Fruit fly (Drosophila melanogaster) whole organism, adult: Measurements from ENCODE around the gene CG34293.

Source experiments
- CG11617 ChIP-seq: fragments of 200-800 bp; sonication (Bioruptor generic); optimal IDR thresholded peaks from 2 replicates; lab custom pipeline; 2017; ENCODE audit warnings: mild to moderate bottlenecking, missing biosample characterization, missing genetic modification reagents, missing genetic modification characterization
- CG12768 ChIP-seq: fragments of 200-800 bp; sonication (Bioruptor generic); optimal IDR thresholded peaks from 2 replicates; lab custom pipeline; 2017; ENCODE audit warnings: missing biosample characterization, missing genetic modification characterization, mild to moderate bottlenecking, moderate library complexity, missing genetic modification reagents
- CG14711 ChIP-seq: fragments of 200-800 bp; sonication (Bioruptor generic); optimal IDR thresholded peaks from 2 replicates; lab custom pipeline; 2018; ENCODE audit warnings: missing biosample characterization, mild to moderate bottlenecking, missing genetic modification characterization, moderate library complexity
- CG1620 ChIP-seq: fragments of 200-800 bp; sonication (Bioruptor generic); optimal IDR thresholded peaks from 2 replicates; lab custom pipeline; 2016; ENCODE audit warnings: missing biosample characterization, missing genetic modification characterization
- CG33017 ChIP-seq: fragments of 200-800 bp; sonication (Bioruptor generic); optimal IDR thresholded peaks from 2 replicates; lab custom pipeline; 2018; ENCODE audit warnings: missing biosample characterization, mild to moderate bottlenecking, missing genetic modification characterization, moderate library complexity
- CG5204 ChIP-seq: fragments of 200-800 bp; sonication (Bioruptor generic); optimal IDR thresholded peaks from 2 replicates; lab custom pipeline; 2016; ENCODE audit warnings: missing biosample characterization, missing genetic modification characterization
- CG7045 ChIP-seq: fragments of 200-800 bp; sonication (Bioruptor generic); optimal IDR thresholded peaks from 2 replicates; lab custom pipeline; 2017; ENCODE audit warnings: missing biosample characterization, mild to moderate bottlenecking, missing genetic modification characterization
- CG7101 ChIP-seq: fragments of 200-800 bp; sonication (Bioruptor generic); optimal IDR thresholded peaks from 2 replicates; lab custom pipeline; 2018; ENCODE audit warnings: missing biosample characterization, mild to moderate bottlenecking, missing genetic modification characterization, moderate library complexity
- Clk ChIP-seq: fragments of 200-800 bp; sonication (Bioruptor generic); optimal IDR thresholded peaks from 2 replicates; lab custom pipeline; 2017; ENCODE audit warnings: missing biosample characterization, missing genetic modification characterization
- Crg-1 ChIP-seq: fragments of 200-800 bp; sonication (Bioruptor generic); optimal IDR thresholded peaks from 2 replicates; lab custom pipeline; 2016; ENCODE audit warnings: missing biosample characterization, missing genetic modification characterization
- Hr96 ChIP-seq: fragments of 200-800 bp; sonication (Bioruptor generic); optimal IDR thresholded peaks from 2 replicates; lab custom pipeline; 2016; ENCODE audit warnings: missing biosample characterization, missing genetic modification characterization
- Mnt ChIP-seq: fragments of 200-800 bp; sonication (Bioruptor generic); optimal IDR thresholded peaks from 2 replicates; lab custom pipeline; 2016; ENCODE audit warnings: missing biosample characterization, mild to moderate bottlenecking, missing genetic modification characterization
- bab1 ChIP-seq: fragments of 200-800 bp; sonication (Bioruptor generic); optimal IDR thresholded peaks from 3 replicates; lab custom pipeline; 2019; ENCODE audit warnings: missing biosample characterization, mild to moderate bottlenecking, missing genetic modification characterization, moderate library complexity
- cic ChIP-seq: fragments of 200-800 bp; sonication (Bioruptor generic); optimal IDR thresholded peaks from 2 replicates; lab custom pipeline; 2017; ENCODE audit warnings: missing biosample characterization, mild to moderate bottlenecking, missing genetic modification characterization, moderate library complexity
- cnc ChIP-seq, 2 experiments: fragments of >200 bp; optimal IDR thresholded peaks; 2 replicates each; lab custom pipeline; 2017
- kay ChIP-seq: fragments of 200-800 bp; sonication (Bioruptor generic); peaks from one replicate; lab custom pipeline; 2016; ENCODE audit warnings: missing biosample characterization, missing genetic modification characterization, borderline replicate concordance
- ovo ChIP-seq: fragments of 200-800 bp; sonication (Bioruptor generic); optimal IDR thresholded peaks from 2 replicates; lab custom pipeline; 2016; ENCODE audit warnings: missing biosample characterization, missing genetic modification characterization
- pad ChIP-seq: fragments of 200-800 bp; sonication (Bioruptor generic); optimal IDR thresholded peaks from 3 replicates; lab custom pipeline; 2017; ENCODE audit warnings: missing biosample characterization, missing genetic modification characterization, mild to moderate bottlenecking, moderate library complexity, missing genetic modification reagents
- tj ChIP-seq: fragments of 200-800 bp; sonication (Bioruptor generic); optimal IDR thresholded peaks from 3 replicates; lab custom pipeline; 2017; ENCODE audit warnings: missing biosample characterization, mild to moderate bottlenecking, missing genetic modification characterization, moderate library complexity
- toe ChIP-seq: fragments of 200-800 bp; sonication (Bioruptor generic); optimal IDR thresholded peaks from 2 replicates; lab custom pipeline; 2016; ENCODE audit warnings: missing biosample characterization, missing genetic modification characterization

The CG34293 gene

DNA sequence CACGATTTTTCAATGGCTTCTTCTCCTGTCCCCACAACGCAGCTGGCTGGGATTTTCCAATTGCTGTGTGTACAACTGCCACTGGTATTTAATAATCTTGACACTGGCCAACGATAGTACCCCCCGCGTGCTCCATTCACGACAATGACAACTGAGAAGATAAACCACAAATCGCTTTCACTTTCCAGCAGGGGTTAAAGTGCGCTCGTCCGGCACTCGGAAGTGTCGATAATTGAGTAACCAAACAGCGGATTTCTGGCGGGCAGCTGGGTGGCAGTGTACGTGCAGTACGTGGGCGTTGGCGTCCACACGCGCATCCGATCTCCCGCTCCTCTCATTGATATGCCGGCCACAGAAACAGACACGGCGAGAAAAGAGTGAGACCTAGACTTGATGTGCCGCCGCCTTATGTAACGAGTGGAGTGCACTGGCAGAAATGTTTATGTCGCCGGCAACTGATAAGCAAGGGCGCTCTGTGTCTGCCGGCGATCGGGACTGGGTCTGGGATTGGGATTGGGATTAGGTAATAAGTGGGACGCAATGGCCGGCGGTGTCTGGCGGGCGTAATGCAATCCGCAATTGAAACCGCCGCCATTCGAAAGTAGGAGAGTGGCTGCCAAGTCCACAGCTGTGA, 30.5 kb downstream of the CG34293 start:
- TF ChIP-seq Clk (no peak), cnc (optimal IDR thresholded peaks at IDR 0.05; lab: Kevin White, UChicago) (no peak), CG1620 (no peak), CG11617 (GFP tag; lab: Kevin White, UChicago) (no peak), CG14711 (tag; lab: Kevin White, UChicago) (no peak)

DNA sequence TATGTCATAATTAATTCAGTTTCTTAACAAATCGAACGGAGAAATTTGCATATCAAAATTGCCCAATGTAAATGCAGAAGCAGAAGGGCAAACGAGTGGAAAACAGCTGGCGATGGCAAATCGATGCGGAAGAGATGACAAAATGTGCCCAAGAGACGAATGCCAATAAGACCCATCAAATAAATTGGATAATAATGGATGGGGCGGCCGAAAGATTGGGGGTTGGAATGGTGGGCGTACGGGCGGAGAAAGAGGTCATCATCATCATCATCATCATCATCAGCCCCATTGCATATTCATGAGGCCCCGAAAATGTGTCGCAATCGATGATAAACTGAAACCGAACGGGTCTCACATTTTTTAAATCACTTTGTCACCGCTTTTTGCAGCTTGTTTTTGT, 31.4 kb downstream of the CG34293 start:
- TF ChIP-seq ovo (GFP tag; lab: Kevin White, UChicago) = no peak
- TF ChIP-seq cic (GFP tag; lab: Kevin White, UChicago) = no peak
- TF ChIP-seq Clk = no peak
- TF ChIP-seq pad (GFP tag; lab: Kevin White, UChicago) = no peak
- no peak for TF ChIP-seq Crg-1
- TF ChIP-seq kay (GFP tag; lab: Kevin White, UChicago) = no peak
- no peak for TF ChIP-seq CG33017 (tag; lab: Kevin White, UChicago)
- no peak for TF ChIP-seq toe (GFP tag; lab: Kevin White, UChicago)
- no peak for TF ChIP-seq bab1 (GFP tag; lab: Kevin White, UChicago)
- TF ChIP-seq CG11617 (GFP tag; lab: Kevin White, UChicago) = no peak

dm6 chr3R:27131408-27131807, 34.0 kb downstream of the CG34293 start:
- TF ChIP-seq CG7045 (GFP tag; lab: Kevin White, UChicago) (peak; percentile 29), CG12768 (GFP tag; lab: Kevin White, UChicago) (peak; percentile 39), Crg-1 (peak; percentile 63), pad (GFP tag; lab: Kevin White, UChicago) (no peak), kay (GFP tag; lab: Kevin White, UChicago) (peak; percentile 56), ovo (GFP tag; lab: Kevin White, UChicago) (peak; percentile 44), CG33017 (tag; lab: Kevin White, UChicago) (peak; percentile 6), cnc (optimal IDR thresholded peaks at IDR 0.05; lab: Kevin White, UChicago) (no peak), CG11617 (GFP tag; lab: Kevin White, UChicago) (peak; percentile 12), CG14711 (tag; lab: Kevin White, UChicago) (peak; percentile 11), Hr96 (GFP tag; lab: Kevin White, UChicago) (no peak), CG1620 (peak; percentile 40), cic (GFP tag; lab: Kevin White, UChicago) (peak; percentile 20), CG7101 (tag; lab: Kevin White, UChicago) (peak; percentile 46), Clk (no peak)

- TF ChIP-seq CG12768 (GFP tag; lab: Kevin White, UChicago) (no peak), kay (GFP tag; lab: Kevin White, UChicago) (peak; percentile 47), tj (GFP tag; lab: Kevin White, UChicago) (peak; percentile 62), cnc (optimal IDR thresholded peaks at IDR 0.05; lab: Kevin White, UChicago) (no peak)
Observed at dm6 chr3R:27130551-27131161, 34.7 kb downstream of the CG34293 start.

- TF ChIP-seq bab1 (GFP tag; lab: Kevin White, UChicago) (peak; percentile 37), CG1620 (no peak), cic (GFP tag; lab: Kevin White, UChicago) (peak; percentile 47), CG7045 (GFP tag; lab: Kevin White, UChicago) (peak; percentile 19), pad (GFP tag; lab: Kevin White, UChicago) (no peak), Clk (no peak), CG11617 (GFP tag; lab: Kevin White, UChicago) (peak; percentile 3), CG14711 (tag; lab: Kevin White, UChicago) (peak; percentile 36), kay (GFP tag; lab: Kevin White, UChicago) (no peak), CG7101 (tag; lab: Kevin White, UChicago) (peak; percentile 7), Mnt (GFP tag; lab: Kevin White, UChicago) (peak; percentile 65), toe (GFP tag; lab: Kevin White, UChicago) (no peak), CG33017 (tag; lab: Kevin White, UChicago) (peak; percentile 8), cnc (optimal IDR thresholded peaks at IDR 0.05; lab: Kevin White, UChicago) (no peak), tj (GFP tag; lab: Kevin White, UChicago) (peak; percentile 70), ovo (GFP tag; lab: Kevin White, UChicago) (no peak), Hr96 (GFP tag; lab: Kevin White, UChicago) (peak; percentile 13), CG5204 (GFP tag; lab: Kevin White, UChicago) (no peak), CG12768 (GFP tag; lab: Kevin White, UChicago) (peak; percentile 22), Crg-1 (peak; percentile 14)
Observed at dm6 chr3R:27129580-27130385, 35.6 kb downstream of the CG34293 start.

DNA sequence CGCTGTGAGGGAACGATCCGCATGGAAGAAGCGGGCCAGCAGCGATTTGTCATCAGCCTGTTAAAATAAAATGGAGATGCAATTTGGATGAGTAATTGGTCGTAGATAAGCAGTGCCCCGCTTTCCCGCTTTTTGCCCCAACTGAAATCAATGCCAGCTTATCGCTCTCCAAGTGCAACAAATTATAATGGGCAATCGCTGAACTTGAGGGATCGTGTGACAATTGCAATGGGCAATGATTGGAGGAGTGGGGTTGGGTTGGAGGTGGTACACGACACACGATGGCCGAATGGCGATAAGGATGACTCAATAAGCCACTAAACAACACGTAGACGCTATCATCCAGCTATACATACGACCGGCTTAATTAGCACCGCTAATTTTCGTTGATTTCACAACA, 36.7 kb downstream of the CG34293 start:
- TF ChIP-seq pad (GFP tag; lab: Kevin White, UChicago) (no peak), Mnt (GFP tag; lab: Kevin White, UChicago) (peak; percentile 44), CG33017 (tag; lab: Kevin White, UChicago) (no peak)
